Fruit fly (Drosophila melanogaster) whole organism: ENCODE measurements around the gene CG10657.

Experiments
- Dll ChIP-seq: fragments of >200 bp; optimal IDR thresholded peaks from 2 replicates; lab custom pipeline; 2017
- psq ChIP-seq: fragments of >200 bp; optimal IDR thresholded peaks from 2 replicates; lab custom pipeline; 2017

DNA sequence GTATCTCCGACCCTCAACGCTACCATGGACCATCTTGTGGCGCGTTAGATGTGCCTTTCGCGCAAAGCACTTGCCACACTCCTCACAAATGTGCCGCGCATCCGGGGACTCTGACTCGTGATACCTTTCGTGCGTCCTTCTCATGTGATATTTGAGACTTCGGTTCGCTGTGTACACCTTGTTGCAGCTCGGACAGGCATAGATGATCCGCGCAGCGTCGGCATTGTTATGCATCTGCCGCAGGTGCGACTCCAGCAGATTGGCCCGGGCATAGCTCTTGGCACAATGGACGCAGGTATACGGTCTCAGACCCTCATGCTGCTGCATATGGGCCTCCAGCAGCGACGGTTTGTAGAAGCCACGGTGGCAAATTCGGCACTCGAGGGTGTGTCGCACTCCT lies 9.0 kb upstream of the CG10657 start:
- TF ChIP-seq Dll (lab: Kevin White, UChicago) = no peak
- TF ChIP-seq psq (lab: Kevin White, UChicago) = no peak
